Worm (Caenorhabditis elegans) whole organism, mixed stage, embryonic: ENCODE results near the gene C01G10.7.

Experiments
- M03D4.4 ChIP-seq: sonication (generic microtip); optimal IDR thresholded peaks from 2 replicates; lab custom pipeline; 2017; ENCODE audit warnings: mild to moderate bottlenecking, missing genetic modification characterization, missing compliant biosample characterization
- bed-3 ChIP-seq: fragments of 200-800 bp; sonication (Bioruptor generic); optimal IDR thresholded peaks from 3 replicates; lab custom pipeline; 2018; ENCODE audit warnings: mild to moderate bottlenecking, missing genetic modification characterization, moderate library complexity, missing compliant biosample characterization
- blmp-1 ChIP-seq: fragments of 150-350 bp; optimal IDR thresholded peaks from 2 replicates; lab custom pipeline; 2014; ENCODE audit warnings: missing biosample characterization, missing genetic modification characterization
- ceh-39 ChIP-seq: fragments of 150-350 bp; optimal IDR thresholded peaks from 2 replicates; lab custom pipeline; 2014; ENCODE audit warnings: missing biosample characterization, missing genetic modification characterization
- ceh-43 ChIP-seq: fragments of 200-800 bp; sonication (Bioruptor generic); optimal IDR thresholded peaks from 2 replicates; lab custom pipeline; 2018; ENCODE audit warnings: mild to moderate bottlenecking, missing genetic modification characterization, moderate library complexity, missing compliant biosample characterization
- ces-1 ChIP-seq: fragments of 150-350 bp; optimal IDR thresholded peaks from 2 replicates; lab custom pipeline; 2014; ENCODE audit warnings: missing biosample characterization, missing genetic modification reagents, missing genetic modification characterization
- cnd-1 ChIP-seq: fragments of 200-800 bp; sonication (Bioruptor generic); optimal IDR thresholded peaks from 2 replicates; lab custom pipeline; 2018; ENCODE audit warnings: mild to moderate bottlenecking, missing genetic modification characterization, missing compliant biosample characterization
- drap-1 ChIP-seq: fragments of 200-800 bp; sonication (Bioruptor generic); optimal IDR thresholded peaks from 3 replicates; lab custom pipeline; 2018; ENCODE audit warnings: mild to moderate bottlenecking, missing genetic modification characterization, missing compliant biosample characterization
- elt-1 ChIP-seq: sonication (generic microtip); optimal IDR thresholded peaks from 2 replicates; lab custom pipeline; 2017; ENCODE audit warnings: missing genetic modification characterization, mild to moderate bottlenecking, missing compliant biosample characterization, antibody characterized with exemption, moderate library complexity, borderline replicate concordance; ENCODE audit not compliant: insufficient read depth
- elt-3 ChIP-seq: fragments of 150-350 bp; optimal IDR thresholded peaks from 2 replicates; lab custom pipeline; 2014; ENCODE audit warnings: missing biosample characterization, missing genetic modification characterization
- flh-1 ChIP-seq: fragments of 200-800 bp; sonication (Bioruptor generic); optimal IDR thresholded peaks from 2 replicates; lab custom pipeline; 2018; ENCODE audit warnings: mild to moderate bottlenecking, missing genetic modification characterization, moderate library complexity, missing compliant biosample characterization
- ham-2 ChIP-seq: fragments of 200-800 bp; sonication (Bioruptor generic); optimal IDR thresholded peaks from 2 replicates; lab custom pipeline; 2018; ENCODE audit warnings: mild to moderate bottlenecking, missing genetic modification characterization, missing compliant biosample characterization
- hlh-1 ChIP-seq: fragments of 150-350 bp; optimal IDR thresholded peaks from 2 replicates; lab custom pipeline; 2014; ENCODE audit warnings: missing biosample characterization, missing genetic modification reagents, missing genetic modification characterization
- lin-13 ChIP-seq: fragments of 150-350 bp; optimal IDR thresholded peaks from 2 replicates; lab custom pipeline; 2014; ENCODE audit warnings: missing biosample characterization, missing genetic modification characterization
- lin-32 ChIP-seq: fragments of 200-800 bp; sonication (Bioruptor generic); optimal IDR thresholded peaks from 2 replicates; lab custom pipeline; 2018; ENCODE audit warnings: mild to moderate bottlenecking, missing genetic modification characterization, missing compliant biosample characterization
- lsy-2 ChIP-seq: fragments of 150-350 bp; optimal IDR thresholded peaks from 2 replicates; lab custom pipeline; 2014; ENCODE audit warnings: missing biosample characterization, missing genetic modification characterization
- mab-5 ChIP-seq: fragments of 150-350 bp; optimal IDR thresholded peaks from 2 replicates; lab custom pipeline; 2014; ENCODE audit warnings: missing biosample characterization, missing genetic modification characterization
- mep-1 ChIP-seq: fragments of 150-350 bp; optimal IDR thresholded peaks from 2 replicates; lab custom pipeline; 2017; ENCODE audit warnings: missing biosample characterization, missing genetic modification reagents, missing genetic modification characterization, inconsistent platforms
- nhr-12 ChIP-seq: fragments of 150-350 bp; optimal IDR thresholded peaks from 2 replicates; lab custom pipeline; 2014; ENCODE audit warnings: missing biosample characterization, missing genetic modification characterization
- nhr-237 ChIP-seq: fragments of 150-350 bp; optimal IDR thresholded peaks from 2 replicates; lab custom pipeline; 2014; ENCODE audit warnings: missing biosample characterization, missing genetic modification characterization
- pha-4 ChIP-seq: fragments of 150-350 bp; optimal IDR thresholded peaks from 2 replicates; lab custom pipeline; 2018; ENCODE audit warnings: missing biosample characterization, missing genetic modification reagents, missing genetic modification characterization
- sem-2 ChIP-seq: fragments of 200-800 bp; sonication (Bioruptor generic); optimal IDR thresholded peaks from 2 replicates; lab custom pipeline; 2018; ENCODE audit warnings: mild to moderate bottlenecking, missing genetic modification characterization, missing compliant biosample characterization
- snpc-4 ChIP-seq: fragments of 150-350 bp; optimal IDR thresholded peaks from 2 replicates; lab custom pipeline; 2014; ENCODE audit warnings: missing biosample characterization, missing genetic modification characterization
- sptf-1 ChIP-seq: sonication (generic microtip); optimal IDR thresholded peaks from 2 replicates; lab custom pipeline; 2017; ENCODE audit warnings: mild to moderate bottlenecking, missing genetic modification characterization, moderate library complexity, missing compliant biosample characterization
- tbx-8 ChIP-seq: fragments of 200-800 bp; sonication (Bioruptor generic); optimal IDR thresholded peaks from 2 replicates; lab custom pipeline; 2018; ENCODE audit warnings: mild to moderate bottlenecking, missing genetic modification characterization, moderate library complexity, missing compliant biosample characterization
- unc-120 ChIP-seq: sonication (generic microtip); optimal IDR thresholded peaks from 2 replicates; lab custom pipeline; 2017; ENCODE audit warnings: missing genetic modification characterization, missing compliant biosample characterization; ENCODE audit not compliant: poor library complexity, severe bottlenecking
- unc-39 ChIP-seq: fragments of 150-350 bp; optimal IDR thresholded peaks from 2 replicates; lab custom pipeline; 2014; ENCODE audit warnings: missing biosample characterization, missing genetic modification characterization
- unc-62 ChIP-seq: fragments of 150-350 bp; optimal IDR thresholded peaks from 2 replicates; lab custom pipeline; 2014; ENCODE audit warnings: missing biosample characterization, missing genetic modification reagents, missing genetic modification characterization
- zip-8 ChIP-seq: fragments of 150-350 bp; optimal IDR thresholded peaks from 2 replicates; lab custom pipeline; 2014; ENCODE audit warnings: missing biosample characterization, missing genetic modification characterization
- ztf-11 ChIP-seq: fragments of 150-350 bp; optimal IDR thresholded peaks from 2 replicates; lab custom pipeline; 2014; ENCODE audit warnings: missing biosample characterization, missing genetic modification characterization

C01G10.7 gene

ce11 chrV:15087207-15087706 lies 1.7 kb downstream of the C01G10.7 start, which contains the start of the genes C01G10.15 and C01G10.6:
Gene C01G10.15 (minus strand): TSS chrV:15087307.
Gene C01G10.6 (plus strand): TSS chrV:15087656.
- TF ChIP-seq nhr-237 (tag; lab: Kevin White, UChicago) = no peak
- no peak for TF ChIP-seq ces-1 (GFP tag; lab: Kevin White, UChicago)
- TF ChIP-seq zip-8 = no peak
- TF ChIP-seq snpc-4 = no peak
- no peak for TF ChIP-seq flh-1 (GFP tag; lab: Kevin White, UChicago)
- no peak for TF ChIP-seq mep-1 (tag; lab: Kevin White, UChicago)
- no peak for TF ChIP-seq lin-32 (GFP tag; lab: Kevin White, UChicago)
- no peak for TF ChIP-seq cnd-1
- TF ChIP-seq blmp-1 (tag; lab: Kevin White, UChicago) = no peak
- TF ChIP-seq ztf-11 (tag; lab: Kevin White, UChicago) = no peak
- no peak for TF ChIP-seq ham-2
- TF ChIP-seq bed-3 (GFP tag; lab: Kevin White, UChicago) = no peak
- TF ChIP-seq nhr-12 (tag; lab: Kevin White, UChicago) = no peak
- no peak for TF ChIP-seq hlh-1
- TF ChIP-seq, all 35 proteins: peak for 0

DNA sequence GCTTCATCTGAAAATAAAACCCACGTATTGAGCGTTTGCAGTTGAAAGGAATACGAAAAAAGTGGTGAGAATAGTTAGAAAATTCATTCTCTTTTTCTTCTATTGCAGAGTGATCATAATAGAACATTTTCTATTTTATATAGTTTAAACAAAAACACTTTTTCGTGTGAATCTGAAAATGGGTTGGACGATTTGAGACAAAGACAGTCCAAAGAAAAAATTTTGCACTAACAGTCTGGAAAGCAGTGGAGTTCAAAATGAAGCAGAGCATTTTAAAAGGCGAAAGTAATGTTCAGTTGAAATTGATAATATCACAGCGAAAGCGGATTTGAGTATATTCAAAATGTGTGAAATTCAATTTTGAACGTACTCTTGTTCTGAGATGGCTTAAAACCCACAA lies 3.1 kb downstream of the C01G10.7 start, which contains the start of gene C01G10.18:
Gene C01G10.18 (minus strand): TSS at position 101 of the 400 bp plus-strand sequence.
- TF ChIP-seq nhr-12 (tag; lab: Kevin White, UChicago) = no peak
- no peak for TF ChIP-seq M03D4.4 (tag; lab: Kevin White, UChicago)
- no peak for TF ChIP-seq lin-32 (GFP tag; lab: Kevin White, UChicago)
- TF ChIP-seq hlh-1 = no peak
- TF ChIP-seq ztf-11 (tag; lab: Kevin White, UChicago) = no peak
- TF ChIP-seq ces-1 (GFP tag; lab: Kevin White, UChicago) = no peak
- TF ChIP-seq bed-3 (GFP tag; lab: Kevin White, UChicago) = no peak
- TF ChIP-seq unc-62 (GFP tag; lab: Kevin White, UChicago) = no peak
- TF ChIP-seq sem-2 (GFP tag; lab: Kevin White, UChicago) = no peak
- TF ChIP-seq lin-13 = no peak
- no peak for TF ChIP-seq tbx-8
- TF ChIP-seq elt-3 (tag; lab: Kevin White, UChicago) = no peak

DNA sequence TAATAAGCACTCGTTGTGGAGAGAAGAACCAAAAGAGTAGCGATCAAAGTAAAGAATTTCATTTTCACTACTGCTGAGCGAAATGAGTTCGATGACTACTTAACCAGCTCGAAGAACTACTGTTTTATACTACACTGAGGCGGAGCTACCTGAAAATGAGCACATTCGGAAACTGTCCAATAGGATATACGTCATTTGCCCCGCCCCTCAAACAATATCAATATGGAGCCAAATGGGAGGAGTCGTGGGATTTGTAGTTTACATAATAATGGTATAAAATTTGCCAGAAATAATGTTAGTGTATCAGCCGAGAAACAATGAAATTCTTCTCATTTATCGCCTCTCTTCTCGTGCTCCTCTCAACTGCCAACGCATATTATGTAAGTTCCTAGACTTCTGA lies 3.9 kb downstream of the C01G10.7 start, which contains the start of the genes C01G10.5 and C01G10.4:
Gene C01G10.5 (minus strand): TSS at position 101 of the 400 bp plus-strand sequence.
Gene C01G10.4 (plus strand): TSS at position 303 of the 400 bp plus-strand sequence.
- TF ChIP-seq nhr-237 (tag; lab: Kevin White, UChicago) = no peak
- TF ChIP-seq hlh-1 = no peak
- TF ChIP-seq zip-8 = no peak
- TF ChIP-seq mab-5 (tag; lab: Kevin White, UChicago) = no peak
- no peak for TF ChIP-seq elt-1 (tag; lab: Kevin White, UChicago)

- TF ChIP-seq tbx-8 = no peak
- no peak for TF ChIP-seq drap-1 (GFP tag; lab: Kevin White, UChicago)
- no peak for TF ChIP-seq unc-39
- TF ChIP-seq snpc-4 = no peak
- no peak for TF ChIP-seq zip-8
- TF ChIP-seq nhr-237 (tag; lab: Kevin White, UChicago) = no peak
- TF ChIP-seq, all 35 proteins: peak for 0
These were observed 4.9 kb downstream of the C01G10.7 start, which contains the start of gene C01G10.17 for ce11 chrV:15090457-15090856. Gene C01G10.17 (plus strand): TSS chrV:15090757.

- TF ChIP-seq ceh-39 (no peak), lsy-2 (tag; lab: Kevin White, UChicago) (no peak), zip-8 (no peak), sptf-1 (tag; lab: Kevin White, UChicago) (no peak), drap-1 (GFP tag; lab: Kevin White, UChicago) (no peak), lin-32 (GFP tag; lab: Kevin White, UChicago) (no peak), sem-2 (GFP tag; lab: Kevin White, UChicago) (no peak), pha-4 (tag; lab: Kevin White, UChicago) (no peak), unc-120 (tag; lab: Kevin White, UChicago) (no peak), tbx-8 (no peak), flh-1 (GFP tag; lab: Kevin White, UChicago) (no peak), blmp-1 (tag; lab: Kevin White, UChicago) (no peak), ceh-43 (GFP tag; lab: Kevin White, UChicago) (no peak), ham-2 (no peak), elt-1 (tag; lab: Kevin White, UChicago) (no peak), hlh-1 (no peak), ztf-11 (tag; lab: Kevin White, UChicago) (no peak), ces-1 (GFP tag; lab: Kevin White, UChicago) (no peak), mep-1 (tag; lab: Kevin White, UChicago) (no peak), lin-13 (no peak)
These were observed 7.1 kb downstream of the C01G10.7 start, which contains the start of gene txt-12 for ce11 chrV:15092666-15093065. Gene txt-12 (plus strand): TSS chrV:15092966.
